Worm (Caenorhabditis elegans): ENCODE results near the gene Y38H6C.24.

- TF ChIP-seq ceh-45 (GFP tag; IDR thresholded peaks at IDR 0.05), result no peak
- TF ChIP-seq hlh-30 (tag; optimal IDR thresholded peaks at IDR 0.05; ENCODE audit: insufficient read depth), result no peak
- TF ChIP-seq nhr-11 (tag; optimal IDR thresholded peaks at IDR 0.05), result no peak
- no peak for TF ChIP-seq F13H6.1 (tag; optimal IDR thresholded peaks at IDR 0.05)
Measured at ce11 chrV:20544092-20544491, 17.9 kb downstream of the Y38H6C.24 start, which contains the start of gene slc-36.3.
